Worm (Caenorhabditis elegans) whole organism, midembryonic: ENCODE data around the gene miz-1.

Experiments used
- T22C8.4 ChIP-seq: fragments of 200-800 bp; sonication (Bioruptor generic); IDR thresholded peaks from 2 replicates; pipeline ENCODE4 v1.3.6; 2022; ENCODE audit warnings: missing genetic modification characterization, missing compliant biosample characterization
- cog-1 ChIP-seq: sonication (generic microtip); optimal IDR thresholded peaks from 2 replicates; lab custom pipeline; 2016; ENCODE audit warnings: missing genetic modification characterization, missing compliant biosample characterization
- flt-1 ChIP-seq: fragments of 200-800 bp; sonication (Bioruptor generic); IDR thresholded peaks from 2 replicates; pipeline ENCODE4 v1.3.6; 2022; ENCODE audit warnings: missing genetic modification characterization, missing compliant biosample characterization
- klf-2 ChIP-seq: fragments of 200-800 bp; sonication (Bioruptor generic); conservative IDR thresholded peaks from 2 replicates; pipeline ENCODE4 v1.3.6; 2022; ENCODE audit warnings: missing genetic modification reagents, missing genetic modification characterization, missing compliant biosample characterization
- med-1 ChIP-seq: sonication (generic microtip); optimal IDR thresholded peaks from 2 replicates; lab custom pipeline; 2017; ENCODE audit warnings: missing genetic modification characterization, mild to moderate bottlenecking, missing compliant biosample characterization, antibody characterized with exemption, missing genetic modification reagents; ENCODE audit not compliant: insufficient read depth
- ref-1 ChIP-seq: fragments of 200-800 bp; sonication (Bioruptor generic); conservative IDR thresholded peaks from 2 replicates; pipeline ENCODE4 v1.3.6; 2022; ENCODE audit warnings: missing genetic modification reagents, missing genetic modification characterization, missing compliant biosample characterization
- tab-1 ChIP-seq: fragments of 200-800 bp; sonication (Bioruptor generic); IDR thresholded peaks from 2 replicates; pipeline ENCODE4 v1.3.6; 2022; ENCODE audit warnings: missing genetic modification characterization, missing compliant biosample characterization
- ztf-23 ChIP-seq: fragments of 200-800 bp; sonication (Bioruptor generic); IDR thresholded peaks from 2 replicates; pipeline ENCODE4 v1.3.6; 2022; ENCODE audit warnings: missing genetic modification reagents, missing genetic modification characterization, missing compliant biosample characterization
- ztf-29 ChIP-seq: fragments of 200-800 bp; sonication (Bioruptor generic); IDR thresholded peaks from 2 replicates; pipeline ENCODE4 v1.3.6; 2022; ENCODE audit warnings: missing genetic modification reagents, missing genetic modification characterization, missing compliant biosample characterization

The miz-1 gene

ce11 chrIV:10779328-10779727, 32.9 kb upstream of the miz-1 start:
- no peak for TF ChIP-seq med-1 (GFP tag; lab: Kevin White, UChicago)
- no peak for TF ChIP-seq ztf-29 (GFP tag; lab: Robert Waterston, UW)
- TF ChIP-seq klf-2 (GFP tag; lab: Robert Waterston, UW), result no peak
- TF ChIP-seq ref-1 (GFP tag; lab: Robert Waterston, UW), result no peak
- TF ChIP-seq T22C8.4 (GFP tag; lab: Robert Waterston, UW), result no peak
- TF ChIP-seq ztf-23 (GFP tag; lab: Robert Waterston, UW), result no peak
- no peak for TF ChIP-seq flt-1 (GFP tag; lab: Robert Waterston, UW)
- no peak for TF ChIP-seq cog-1 (tag; lab: Kevin White, UChicago)

DNA sequence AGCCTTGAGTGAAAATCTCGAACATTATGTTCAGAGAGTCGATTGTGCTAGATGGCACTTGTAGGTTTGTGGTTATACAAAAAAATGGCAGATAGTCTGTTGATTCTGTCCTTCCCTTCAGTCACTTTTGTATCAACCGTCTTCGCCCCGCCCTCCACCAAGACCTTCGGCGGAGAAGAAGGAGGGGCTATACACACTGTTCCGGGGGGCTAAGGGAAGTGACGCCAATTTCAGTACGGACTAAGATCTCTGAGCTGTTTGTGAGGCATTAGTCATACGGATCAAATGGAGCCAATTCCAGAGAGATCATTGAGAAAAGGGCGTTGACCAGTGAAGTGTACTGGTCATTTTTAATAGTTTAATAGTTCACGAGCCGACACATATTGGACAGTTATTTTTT, 31.6 kb upstream of the miz-1 start, which contains the start of gene swt-3:
Gene swt-3 (minus strand): TSS at position 101 of the 400 bp plus-strand sequence.
- no peak for TF ChIP-seq ztf-29 (GFP tag; lab: Robert Waterston, UW)
- TF ChIP-seq klf-2 (GFP tag; lab: Robert Waterston, UW), result no peak
- TF ChIP-seq ref-1 (GFP tag; lab: Robert Waterston, UW), result no peak
- TF ChIP-seq ztf-23 (GFP tag; lab: Robert Waterston, UW), result no peak
- no peak for TF ChIP-seq T22C8.4 (GFP tag; lab: Robert Waterston, UW)
- TF ChIP-seq cog-1 (tag; lab: Kevin White, UChicago), result no peak
- no peak for TF ChIP-seq tab-1 (GFP tag; lab: Robert Waterston, UW)
- no peak for TF ChIP-seq med-1 (GFP tag; lab: Kevin White, UChicago)
- no peak for TF ChIP-seq flt-1 (GFP tag; lab: Robert Waterston, UW)

ce11 chrIV:10781346-10781745, 30.9 kb upstream of the miz-1 start:
- TF ChIP-seq tab-1 (GFP tag; lab: Robert Waterston, UW) (no peak), ztf-29 (GFP tag; lab: Robert Waterston, UW) (no peak), med-1 (GFP tag; lab: Kevin White, UChicago) (no peak), klf-2 (GFP tag; lab: Robert Waterston, UW) (no peak), cog-1 (tag; lab: Kevin White, UChicago) (no peak), ref-1 (GFP tag; lab: Robert Waterston, UW) (no peak), ztf-23 (GFP tag; lab: Robert Waterston, UW) (no peak), flt-1 (GFP tag; lab: Robert Waterston, UW) (no peak)

ce11 chrIV:10782014-10782413, 30.2 kb upstream of the miz-1 start:
- TF ChIP-seq cog-1 (tag; lab: Kevin White, UChicago) (no peak), ref-1 (GFP tag; lab: Robert Waterston, UW) (no peak), ztf-23 (GFP tag; lab: Robert Waterston, UW) (no peak), flt-1 (GFP tag; lab: Robert Waterston, UW) (no peak), klf-2 (GFP tag; lab: Robert Waterston, UW) (no peak), med-1 (GFP tag; lab: Kevin White, UChicago) (no peak), ztf-29 (GFP tag; lab: Robert Waterston, UW) (no peak)

DNA sequence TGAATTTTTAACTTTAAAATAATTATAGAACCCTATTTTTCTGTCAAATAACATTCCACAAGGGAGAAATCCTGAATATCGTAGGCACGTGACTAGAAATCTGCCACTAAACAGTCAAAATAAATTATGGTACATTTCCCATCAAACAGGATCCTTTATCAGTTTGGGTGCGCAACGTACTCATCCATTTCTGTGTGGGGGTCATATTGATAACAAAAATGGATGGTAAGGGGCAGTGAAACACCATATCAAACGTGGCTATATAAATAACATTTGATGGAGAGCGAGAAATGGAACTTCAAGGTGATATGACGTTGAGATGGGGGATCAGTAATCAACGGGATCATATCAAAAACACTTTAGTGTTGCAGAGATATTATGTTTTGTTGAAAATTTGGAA, 28.1 kb upstream of the miz-1 start:
- TF ChIP-seq med-1 (GFP tag; lab: Kevin White, UChicago) (no peak), tab-1 (GFP tag; lab: Robert Waterston, UW) (no peak), T22C8.4 (GFP tag; lab: Robert Waterston, UW) (no peak), cog-1 (tag; lab: Kevin White, UChicago) (no peak), ztf-29 (GFP tag; lab: Robert Waterston, UW) (no peak)

ce11 chrIV:10786731-10787130, 25.5 kb upstream of the miz-1 start, which contains the start of gene srd-7:
TSS of gene srd-7 (minus strand) at chrIV:10786831.
- TF ChIP-seq T22C8.4 (GFP tag; lab: Robert Waterston, UW) (no peak), flt-1 (GFP tag; lab: Robert Waterston, UW) (no peak), med-1 (GFP tag; lab: Kevin White, UChicago) (no peak), cog-1 (tag; lab: Kevin White, UChicago) (no peak), klf-2 (GFP tag; lab: Robert Waterston, UW) (no peak), tab-1 (GFP tag; lab: Robert Waterston, UW) (no peak), ref-1 (GFP tag; lab: Robert Waterston, UW) (no peak), ztf-23 (GFP tag; lab: Robert Waterston, UW) (no peak), ztf-29 (GFP tag; lab: Robert Waterston, UW) (no peak)

DNA sequence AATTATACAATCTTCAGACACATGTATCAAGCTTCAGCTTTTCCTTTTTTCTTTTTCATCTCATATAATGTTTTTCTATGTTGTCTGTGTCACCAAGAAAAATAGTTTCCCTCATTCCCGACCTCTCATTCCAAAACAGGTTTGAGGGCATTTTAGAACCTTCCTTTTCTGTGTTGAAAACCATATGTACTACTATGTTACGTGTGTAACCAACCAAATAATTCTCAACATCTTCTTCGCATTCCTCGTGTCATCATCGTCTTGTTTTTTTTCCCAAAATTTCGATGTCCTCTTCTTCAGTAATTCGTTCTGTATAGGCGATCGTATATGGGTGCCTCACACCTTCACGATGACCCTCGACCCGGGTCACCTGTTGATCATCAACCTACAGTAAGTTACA, 21.8 kb upstream of the miz-1 start, which contains the start of gene pept-2:
Gene pept-2 (plus strand): TSS at position 301 of the 400 bp plus-strand sequence.
- no peak for TF ChIP-seq flt-1 (GFP tag; lab: Robert Waterston, UW)
- TF ChIP-seq T22C8.4 (GFP tag; lab: Robert Waterston, UW), result no peak
- no peak for TF ChIP-seq ztf-23 (GFP tag; lab: Robert Waterston, UW)
- no peak for TF ChIP-seq ztf-29 (GFP tag; lab: Robert Waterston, UW)
- no peak for TF ChIP-seq med-1 (GFP tag; lab: Kevin White, UChicago)
- TF ChIP-seq ref-1 (GFP tag; lab: Robert Waterston, UW), result no peak
- TF ChIP-seq cog-1 (tag; lab: Kevin White, UChicago), result no peak
- no peak for TF ChIP-seq tab-1 (GFP tag; lab: Robert Waterston, UW)
- TF ChIP-seq klf-2 (GFP tag; lab: Robert Waterston, UW), result no peak

DNA sequence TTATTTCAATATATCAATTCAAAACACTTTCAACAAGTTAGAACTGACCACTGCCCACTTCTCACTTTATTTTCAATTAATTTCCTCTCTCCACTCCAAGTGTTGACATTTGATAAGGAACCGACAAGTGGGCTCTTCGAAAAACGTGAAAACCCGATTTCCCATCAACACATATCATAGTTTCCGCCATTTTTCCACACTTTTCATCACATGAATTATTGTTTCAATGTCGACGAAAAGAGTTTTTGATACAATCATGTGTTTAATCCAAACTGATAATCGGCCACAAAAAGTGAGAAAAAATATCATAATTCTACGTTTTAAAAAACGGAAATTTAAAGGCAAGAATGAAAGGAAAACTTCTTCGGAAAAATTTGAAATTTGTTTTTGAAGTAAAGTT, 16.5 kb upstream of the miz-1 start:
- TF ChIP-seq cog-1 (tag; lab: Kevin White, UChicago) (no peak), med-1 (GFP tag; lab: Kevin White, UChicago) (no peak), klf-2 (GFP tag; lab: Robert Waterston, UW) (no peak), ref-1 (GFP tag; lab: Robert Waterston, UW) (no peak), ztf-29 (GFP tag; lab: Robert Waterston, UW) (no peak), flt-1 (GFP tag; lab: Robert Waterston, UW) (no peak), tab-1 (GFP tag; lab: Robert Waterston, UW) (no peak), T22C8.4 (GFP tag; lab: Robert Waterston, UW) (no peak), ztf-23 (GFP tag; lab: Robert Waterston, UW) (no peak)

DNA sequence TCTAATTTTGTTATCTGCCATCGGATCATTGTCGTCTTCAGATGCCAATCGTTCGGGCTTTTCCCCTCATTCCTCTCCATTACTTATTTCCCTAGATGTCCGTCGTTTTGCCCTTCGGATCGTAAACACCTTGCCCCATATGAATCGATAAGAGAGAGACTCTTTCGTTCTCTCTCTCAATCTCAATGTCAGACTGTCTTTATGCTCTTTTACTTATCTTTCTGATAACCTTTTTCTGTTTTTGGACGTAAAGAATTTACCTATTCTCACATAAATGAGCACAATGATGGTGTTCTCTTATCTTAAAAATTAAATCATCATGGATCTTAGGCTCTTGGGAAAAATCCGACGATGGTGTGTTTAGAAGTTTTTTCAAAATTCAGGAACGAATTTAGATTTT, 15.5 kb upstream of the miz-1 start:
- TF ChIP-seq ztf-23 (GFP tag; lab: Robert Waterston, UW), result no peak
- TF ChIP-seq flt-1 (GFP tag; lab: Robert Waterston, UW), result no peak
- no peak for TF ChIP-seq tab-1 (GFP tag; lab: Robert Waterston, UW)
- TF ChIP-seq cog-1 (tag; lab: Kevin White, UChicago), result no peak
- no peak for TF ChIP-seq T22C8.4 (GFP tag; lab: Robert Waterston, UW)
- no peak for TF ChIP-seq ref-1 (GFP tag; lab: Robert Waterston, UW)
- no peak for TF ChIP-seq ztf-29 (GFP tag; lab: Robert Waterston, UW)
